Fruit fly (Drosophila melanogaster) whole organism, wandering third instar larva: ENCODE results near the gene CG14691.

ENCODE experiments used
- Abd-B ChIP-seq: fragments of >200 bp; optimal IDR thresholded peaks from 2 replicates; lab custom pipeline; 2017; ENCODE audit warnings: missing biosample characterization, missing genetic modification characterization
- GATAd ChIP-seq: sonication (Bioruptor generic); optimal IDR thresholded peaks from 2 replicates; lab custom pipeline; 2016; ENCODE audit warnings: missing biosample characterization, missing genetic modification characterization
- OdsH ChIP-seq: fragments of 200-800 bp; sonication (Bioruptor generic); optimal IDR thresholded peaks from 2 replicates; lab custom pipeline; 2016; ENCODE audit warnings: missing biosample characterization, mild to moderate bottlenecking, missing genetic modification characterization
- Rel ChIP-seq, 2 experiments: fragments of 200-800 bp; sonication (Bioruptor generic) in 1 of 2; optimal IDR thresholded peaks; 2 replicates in 1 of 2; 3 replicates in 1 of 2; lab custom pipeline; 2016 to 2019; ENCODE audit warnings: mild to moderate bottlenecking in 2 of 2, missing biosample characterization in 2 of 2, missing genetic modification characterization in 2 of 2, moderate library complexity in 1 of 2
- psq ChIP-seq: fragments of 200-800 bp; sonication (Bioruptor generic); optimal IDR thresholded peaks from 3 replicates; lab custom pipeline; 2017; ENCODE audit warnings: missing biosample characterization, mild to moderate bottlenecking, missing genetic modification characterization, moderate library complexity
- tai ChIP-seq: sonication (Bioruptor generic); optimal IDR thresholded peaks from 2 replicates; lab custom pipeline; 2016; ENCODE audit warnings: missing biosample characterization, missing genetic modification characterization
- usp ChIP-seq: fragments of >200 bp; optimal IDR thresholded peaks from 2 replicates; lab custom pipeline; 2017; ENCODE audit warnings: missing biosample characterization, missing genetic modification characterization

dm6 chr3R:10706763-10707162 lies 48.7 kb downstream of the CG14691 start, which contains the start of the genes CG31467 and CG14684:
- TF ChIP-seq psq (no peak), GATAd (GFP tag; lab: Kevin White, UChicago) (no peak), usp (GFP tag; lab: Kevin White, UChicago) (no peak), OdsH (GFP tag; lab: Kevin White, UChicago) (no peak), Abd-B (GFP tag; lab: Kevin White, UChicago) (no peak), Rel (GFP tag; optimal IDR thresholded peaks at IDR 0.05; lab: Kevin White, UChicago) (no peak), Rel (tag; optimal IDR thresholded peaks at IDR 0.05; lab: Kevin White, UChicago) (no peak), tai (GFP tag; lab: Kevin White, UChicago) (no peak)
